Fruit fly (Drosophila melanogaster) whole organism, adult: ENCODE results near the gene mip130.

ENCODE experiments used
- CG11617 ChIP-seq: fragments of 200-800 bp; sonication (Bioruptor generic); optimal IDR thresholded peaks from 2 replicates; lab custom pipeline; 2017; ENCODE audit warnings: mild to moderate bottlenecking, missing biosample characterization, missing genetic modification reagents, missing genetic modification characterization
- CG12768 ChIP-seq: fragments of 200-800 bp; sonication (Bioruptor generic); optimal IDR thresholded peaks from 2 replicates; lab custom pipeline; 2017; ENCODE audit warnings: missing biosample characterization, missing genetic modification characterization, mild to moderate bottlenecking, moderate library complexity, missing genetic modification reagents
- CG14711 ChIP-seq: fragments of 200-800 bp; sonication (Bioruptor generic); optimal IDR thresholded peaks from 2 replicates; lab custom pipeline; 2018; ENCODE audit warnings: missing biosample characterization, mild to moderate bottlenecking, missing genetic modification characterization, moderate library complexity
- CG1620 ChIP-seq: fragments of 200-800 bp; sonication (Bioruptor generic); optimal IDR thresholded peaks from 2 replicates; lab custom pipeline; 2016; ENCODE audit warnings: missing biosample characterization, missing genetic modification characterization
- CG33017 ChIP-seq: fragments of 200-800 bp; sonication (Bioruptor generic); optimal IDR thresholded peaks from 2 replicates; lab custom pipeline; 2018; ENCODE audit warnings: missing biosample characterization, mild to moderate bottlenecking, missing genetic modification characterization, moderate library complexity
- CG5204 ChIP-seq: fragments of 200-800 bp; sonication (Bioruptor generic); optimal IDR thresholded peaks from 2 replicates; lab custom pipeline; 2016; ENCODE audit warnings: missing biosample characterization, missing genetic modification characterization
- CG7045 ChIP-seq: fragments of 200-800 bp; sonication (Bioruptor generic); optimal IDR thresholded peaks from 2 replicates; lab custom pipeline; 2017; ENCODE audit warnings: missing biosample characterization, mild to moderate bottlenecking, missing genetic modification characterization
- CG7101 ChIP-seq: fragments of 200-800 bp; sonication (Bioruptor generic); optimal IDR thresholded peaks from 2 replicates; lab custom pipeline; 2018; ENCODE audit warnings: missing biosample characterization, mild to moderate bottlenecking, missing genetic modification characterization, moderate library complexity
- Clk ChIP-seq: fragments of 200-800 bp; sonication (Bioruptor generic); optimal IDR thresholded peaks from 2 replicates; lab custom pipeline; 2017; ENCODE audit warnings: missing biosample characterization, missing genetic modification characterization
- Crg-1 ChIP-seq: fragments of 200-800 bp; sonication (Bioruptor generic); optimal IDR thresholded peaks from 2 replicates; lab custom pipeline; 2016; ENCODE audit warnings: missing biosample characterization, missing genetic modification characterization
- Hr96 ChIP-seq: fragments of 200-800 bp; sonication (Bioruptor generic); optimal IDR thresholded peaks from 2 replicates; lab custom pipeline; 2016; ENCODE audit warnings: missing biosample characterization, missing genetic modification characterization
- Mnt ChIP-seq: fragments of 200-800 bp; sonication (Bioruptor generic); optimal IDR thresholded peaks from 2 replicates; lab custom pipeline; 2016; ENCODE audit warnings: missing biosample characterization, mild to moderate bottlenecking, missing genetic modification characterization
- bab1 ChIP-seq: fragments of 200-800 bp; sonication (Bioruptor generic); optimal IDR thresholded peaks from 3 replicates; lab custom pipeline; 2019; ENCODE audit warnings: missing biosample characterization, mild to moderate bottlenecking, missing genetic modification characterization, moderate library complexity
- cic ChIP-seq: fragments of 200-800 bp; sonication (Bioruptor generic); optimal IDR thresholded peaks from 2 replicates; lab custom pipeline; 2017; ENCODE audit warnings: missing biosample characterization, mild to moderate bottlenecking, missing genetic modification characterization, moderate library complexity
- cnc ChIP-seq, 2 experiments: fragments of >200 bp; optimal IDR thresholded peaks; 2 replicates each; lab custom pipeline; 2017
- kay ChIP-seq: fragments of 200-800 bp; sonication (Bioruptor generic); peaks from one replicate; lab custom pipeline; 2016; ENCODE audit warnings: missing biosample characterization, missing genetic modification characterization, borderline replicate concordance
- ovo ChIP-seq: fragments of 200-800 bp; sonication (Bioruptor generic); optimal IDR thresholded peaks from 2 replicates; lab custom pipeline; 2016; ENCODE audit warnings: missing biosample characterization, missing genetic modification characterization
- pad ChIP-seq: fragments of 200-800 bp; sonication (Bioruptor generic); optimal IDR thresholded peaks from 3 replicates; lab custom pipeline; 2017; ENCODE audit warnings: missing biosample characterization, missing genetic modification characterization, mild to moderate bottlenecking, moderate library complexity, missing genetic modification reagents
- tj ChIP-seq: fragments of 200-800 bp; sonication (Bioruptor generic); optimal IDR thresholded peaks from 3 replicates; lab custom pipeline; 2017; ENCODE audit warnings: missing biosample characterization, mild to moderate bottlenecking, missing genetic modification characterization, moderate library complexity
- toe ChIP-seq: fragments of 200-800 bp; sonication (Bioruptor generic); optimal IDR thresholded peaks from 2 replicates; lab custom pipeline; 2016; ENCODE audit warnings: missing biosample characterization, missing genetic modification characterization

mip130 gene

dm6 chrX:1943337-1944244 lies 35.6 kb downstream of the mip130 start:
- TF ChIP-seq tj (GFP tag; lab: Kevin White, UChicago), result no peak
- no peak for TF ChIP-seq CG1620
- no peak for TF ChIP-seq CG14711 (tag; lab: Kevin White, UChicago)
- TF ChIP-seq CG5204 (GFP tag; lab: Kevin White, UChicago), result no peak
- TF ChIP-seq ovo, result no peak
- TF ChIP-seq bab1 (GFP tag; lab: Kevin White, UChicago), result no peak
- TF ChIP-seq CG7045, result no peak
- TF ChIP-seq toe (GFP tag; lab: Kevin White, UChicago), result no peak
- no peak for TF ChIP-seq pad
- no peak for TF ChIP-seq CG11617
- no peak for TF ChIP-seq CG33017 (tag; lab: Kevin White, UChicago)
- TF ChIP-seq Mnt (GFP tag; lab: Kevin White, UChicago), result no peak
- no peak for TF ChIP-seq cnc (optimal IDR thresholded peaks at IDR 0.05; lab: Kevin White, UChicago)
- no peak for TF ChIP-seq CG7101
- no peak for TF ChIP-seq kay (GFP tag; lab: Kevin White, UChicago)
- no peak for TF ChIP-seq Hr96
- TF ChIP-seq cic (GFP tag; lab: Kevin White, UChicago), result no peak
- TF ChIP-seq CG12768 (GFP tag; lab: Kevin White, UChicago), result no peak
- no peak for TF ChIP-seq Clk (GFP tag; lab: Kevin White, UChicago)
- no peak for TF ChIP-seq Crg-1 (GFP tag; lab: Kevin White, UChicago)

dm6 chrX:1944245-1945114 lies 36.4 kb downstream of the mip130 start:
- no peak for TF ChIP-seq toe (GFP tag; lab: Kevin White, UChicago)
- TF ChIP-seq CG1620, result no peak
- no peak for TF ChIP-seq pad
- TF ChIP-seq bab1 (GFP tag; lab: Kevin White, UChicago), result no peak
- TF ChIP-seq ovo, result no peak
- TF ChIP-seq CG14711 (tag; lab: Kevin White, UChicago), result no peak
- TF ChIP-seq tj (GFP tag; lab: Kevin White, UChicago), result no peak
- no peak for TF ChIP-seq cic (GFP tag; lab: Kevin White, UChicago)
- TF ChIP-seq cnc (optimal IDR thresholded peaks at IDR 0.05; lab: Kevin White, UChicago), result no peak
- TF ChIP-seq CG33017 (tag; lab: Kevin White, UChicago), result no peak
- TF ChIP-seq Clk (GFP tag; lab: Kevin White, UChicago), result no peak
- no peak for TF ChIP-seq kay (GFP tag; lab: Kevin White, UChicago)
- TF ChIP-seq Mnt (GFP tag; lab: Kevin White, UChicago), result no peak
- no peak for TF ChIP-seq CG12768 (GFP tag; lab: Kevin White, UChicago)
- no peak for TF ChIP-seq Crg-1 (GFP tag; lab: Kevin White, UChicago)

DNA sequence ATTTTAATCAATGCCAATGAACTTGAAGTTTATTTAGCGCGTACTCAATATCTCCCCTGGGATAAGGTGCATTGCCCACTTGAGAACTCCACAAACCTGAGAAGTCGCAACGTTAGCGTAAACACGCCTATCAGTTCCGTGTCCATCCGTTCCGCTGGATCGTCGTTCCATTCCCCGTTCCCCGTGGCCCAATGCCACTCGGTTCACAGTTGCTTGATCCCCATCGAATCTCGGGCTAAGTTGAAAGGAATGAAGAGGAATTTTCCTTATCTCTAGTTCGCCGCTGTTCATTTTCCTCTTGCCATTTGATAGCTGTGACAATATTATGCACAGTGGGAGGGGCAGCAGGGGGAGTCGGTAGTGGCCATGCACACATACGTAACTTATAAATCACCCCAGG lies 37.2 kb downstream of the mip130 start:
- no peak for TF ChIP-seq CG14711 (tag; lab: Kevin White, UChicago)
- no peak for TF ChIP-seq bab1 (GFP tag; lab: Kevin White, UChicago)
- TF ChIP-seq CG1620, result no peak
- TF ChIP-seq CG11617, result no peak
- no peak for TF ChIP-seq Mnt (GFP tag; lab: Kevin White, UChicago)
- no peak for TF ChIP-seq toe (GFP tag; lab: Kevin White, UChicago)
- no peak for TF ChIP-seq cic (GFP tag; lab: Kevin White, UChicago)
- TF ChIP-seq CG12768 (GFP tag; lab: Kevin White, UChicago), result no peak
- TF ChIP-seq CG7045, result no peak
- no peak for TF ChIP-seq ovo
- TF ChIP-seq tj (GFP tag; lab: Kevin White, UChicago), result no peak
- no peak for TF ChIP-seq Hr96
- no peak for TF ChIP-seq CG5204 (GFP tag; lab: Kevin White, UChicago)
- no peak for TF ChIP-seq CG33017 (tag; lab: Kevin White, UChicago)

DNA sequence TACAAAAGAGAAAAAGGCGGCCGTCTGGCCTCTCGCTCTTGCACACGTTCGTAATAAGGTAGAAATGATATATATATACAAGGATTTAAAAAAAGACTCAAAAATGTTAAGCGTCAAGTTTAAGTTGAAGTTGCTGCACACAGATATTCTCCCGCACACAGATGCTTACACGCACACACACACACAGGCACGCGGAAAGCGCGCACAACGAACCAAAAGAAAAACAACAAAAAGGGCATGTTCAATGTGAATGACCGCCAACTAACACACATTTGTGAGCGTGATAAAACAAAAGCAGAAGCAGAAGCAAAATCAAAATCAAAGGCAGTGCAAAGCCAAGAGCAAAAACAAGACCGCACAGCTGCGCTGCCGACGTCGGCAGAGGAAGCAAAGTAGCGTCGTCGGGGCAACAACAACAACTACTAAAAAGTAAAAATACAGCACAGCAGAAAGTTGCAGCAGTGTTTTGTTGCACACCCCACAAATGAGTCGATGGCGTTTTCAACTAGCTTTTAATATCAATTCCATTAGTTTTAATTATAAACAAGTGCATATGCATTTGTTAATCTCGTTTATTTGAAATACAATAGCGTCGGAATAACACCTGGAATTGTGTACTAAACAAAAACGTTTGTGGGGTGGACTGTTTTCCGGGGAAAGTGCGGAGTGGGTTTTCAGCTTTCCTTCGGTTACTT lies 39.3 kb downstream of the mip130 start:
- TF ChIP-seq kay (GFP tag; lab: Kevin White, UChicago) (no peak), CG5204 (GFP tag; lab: Kevin White, UChicago) (peak; percentile 56), CG14711 (tag; lab: Kevin White, UChicago) (peak; percentile 91), Mnt (GFP tag; lab: Kevin White, UChicago) (peak; percentile 35), tj (GFP tag; lab: Kevin White, UChicago) (peak; percentile 85), CG7045 (peak; percentile 67), Crg-1 (GFP tag; lab: Kevin White, UChicago) (peak; percentile 76), cic (GFP tag; lab: Kevin White, UChicago) (no peak), cnc (optimal IDR thresholded peaks at IDR 0.05; lab: Kevin White, UChicago) (no peak), CG11617 (peak; percentile 75), CG1620 (peak; percentile 74), pad (peak; percentile 83), bab1 (GFP tag; lab: Kevin White, UChicago) (peak; percentile 95), toe (GFP tag; lab: Kevin White, UChicago) (no peak), CG7101 (peak; percentile 92), Clk (GFP tag; lab: Kevin White, UChicago) (peak; percentile 45), CG12768 (GFP tag; lab: Kevin White, UChicago) (peak; percentile 83), ovo (no peak), CG33017 (tag; lab: Kevin White, UChicago) (peak; percentile 88), Hr96 (peak; percentile 53)
